Worm (Caenorhabditis elegans): Measurements from ENCODE around the gene F59F5.5.

DNA sequence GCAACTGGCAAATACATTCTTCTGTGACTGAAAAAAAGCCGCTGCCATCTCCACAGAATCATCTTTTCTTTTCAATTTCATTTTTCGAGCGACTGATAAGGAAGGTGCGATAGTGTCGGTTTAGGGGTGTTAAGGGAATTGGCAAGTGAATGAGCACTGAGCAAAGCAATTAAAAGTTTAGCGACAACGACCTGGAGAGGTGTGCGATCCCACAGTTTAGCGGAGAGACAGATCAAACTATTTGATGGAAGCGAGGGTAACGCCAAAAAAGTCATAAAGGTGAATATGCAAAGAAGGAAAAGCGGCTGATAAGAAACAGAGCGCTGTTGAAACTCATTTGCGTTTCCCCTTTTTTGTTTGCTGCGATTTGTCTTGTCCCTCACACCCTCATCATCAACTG lies 16.8 kb upstream of the F59F5.5 start, which contains the start of the genes F14F3.5 and slcf-1:
- no peak for TF ChIP-seq eyg-1 (tag; optimal IDR thresholded peaks at IDR 0.05)
- TF ChIP-seq fax-1 (tag; optimal IDR thresholded peaks at IDR 0.05) = no peak
- no peak for TF ChIP-seq ceh-24 (tag; optimal IDR thresholded peaks at IDR 0.05)
- TF ChIP-seq ets-4 (tag; optimal IDR thresholded peaks at IDR 0.05) = no peak
- no peak for TF ChIP-seq lin-11 (tag; optimal IDR thresholded peaks at IDR 0.05)
- no peak for TF ChIP-seq hlh-15 (tag; optimal IDR thresholded peaks at IDR 0.05)
- no peak for TF ChIP-seq unc-42 (tag; optimal IDR thresholded peaks at IDR 0.05)
- no peak for TF ChIP-seq hlh-13 (GFP tag; optimal IDR thresholded peaks at IDR 0.05)
- TF ChIP-seq nfya-1 (tag; optimal IDR thresholded peaks at IDR 0.05) = no peak
- no peak for TF ChIP-seq dmd-4 (tag; optimal IDR thresholded peaks at IDR 0.05; ENCODE audit: borderline replicate concordance)
- no peak for TF ChIP-seq ztf-16 (tag; optimal IDR thresholded peaks at IDR 0.05)
- TF ChIP-seq fkh-10 (GFP tag; optimal IDR thresholded peaks at IDR 0.05) = no peak

Data from whole organism, late embryonic.